Fruit fly (Drosophila melanogaster) whole organism, pupa: Measurements from ENCODE around the gene CG11504.
A peak's percentile ranks its signal among the peaks of the same experiment; 100 is the strongest.

Source experiments
- CG10348 ChIP-seq: fragments of 200-800 bp; sonication (Bioruptor generic); IDR thresholded peaks from 2 replicates; pipeline ENCODE4 v1.3.6; 2022; ENCODE audit warnings: missing biosample characterization, missing genetic modification characterization
- CG12605 ChIP-seq: fragments of 200-800 bp; sonication (Bioruptor generic); IDR thresholded peaks from 2 replicates; pipeline ENCODE4 v1.3.6; 2022; ENCODE audit warnings: missing biosample characterization, missing genetic modification characterization
- CG13204 ChIP-seq: fragments of 200-800 bp; sonication (Bioruptor generic); optimal IDR thresholded peaks from 2 replicates; lab custom pipeline; 2018; ENCODE audit warnings: missing biosample characterization, mild to moderate bottlenecking, missing genetic modification characterization, moderate library complexity
- CG14655 ChIP-seq: fragments of 200-800 bp; sonication (Bioruptor generic); optimal IDR thresholded peaks from 3 replicates; lab custom pipeline; 2017; ENCODE audit warnings: mild to moderate bottlenecking, missing biosample characterization, missing genetic modification reagents, missing genetic modification characterization
- CG15710 ChIP-seq: fragments of 200-800 bp; sonication (Bioruptor generic); optimal IDR thresholded peaks from 2 replicates; lab custom pipeline; 2018; ENCODE audit warnings: missing biosample characterization, mild to moderate bottlenecking, missing genetic modification characterization, moderate library complexity
- CG17806 ChIP-seq: fragments of 200-800 bp; sonication (Bioruptor generic); optimal IDR thresholded peaks from 2 replicates; lab custom pipeline; 2018; ENCODE audit warnings: missing biosample characterization, mild to moderate bottlenecking, missing genetic modification characterization, moderate library complexity
- CG32121 ChIP-seq: fragments of 200-800 bp; sonication (Bioruptor generic); IDR thresholded peaks from 2 replicates; pipeline ENCODE4 v1.3.6; 2022; ENCODE audit warnings: missing biosample characterization, missing genetic modification characterization
- CG34367 ChIP-seq: fragments of 200-800 bp; sonication (Bioruptor generic); optimal IDR thresholded peaks from 2 replicates; lab custom pipeline; 2018; ENCODE audit warnings: missing biosample characterization, mild to moderate bottlenecking, missing genetic modification characterization
- CG4496 ChIP-seq: fragments of 200-800 bp; sonication (Bioruptor generic); IDR thresholded peaks from 3 replicates; pipeline ENCODE4 v1.3.6; 2022; ENCODE audit warnings: missing biosample characterization, missing genetic modification characterization
- CG8159 ChIP-seq: fragments of 200-800 bp; sonication (Bioruptor generic); optimal IDR thresholded peaks from 3 replicates; lab custom pipeline; 2018; ENCODE audit warnings: missing biosample characterization, mild to moderate bottlenecking, missing genetic modification characterization, moderate library complexity
- CG8301 ChIP-seq: fragments of 200-800 bp; sonication (Bioruptor generic); optimal IDR thresholded peaks from 2 replicates; lab custom pipeline; 2018; ENCODE audit warnings: missing biosample characterization, mild to moderate bottlenecking, missing genetic modification characterization
- CG9948 ChIP-seq: fragments of 200-800 bp; sonication (Bioruptor generic); optimal IDR thresholded peaks from 2 replicates; lab custom pipeline; 2018; ENCODE audit warnings: missing biosample characterization, mild to moderate bottlenecking, missing genetic modification characterization, moderate library complexity
- D1 ChIP-seq: fragments of 200-800 bp; sonication (Bioruptor generic); optimal IDR thresholded peaks from 2 replicates; lab custom pipeline; 2018; ENCODE audit warnings: missing biosample characterization, mild to moderate bottlenecking, missing genetic modification characterization, moderate library complexity
- EcR ChIP-seq: fragments of 200-800 bp; sonication (Bioruptor generic); optimal IDR thresholded peaks from 3 replicates; lab custom pipeline; 2019; ENCODE audit warnings: missing biosample characterization, missing genetic modification characterization, mild to moderate bottlenecking, moderate library complexity, missing genetic modification reagents
- Ets98B ChIP-seq: fragments of 200-800 bp; sonication (Bioruptor generic); IDR thresholded peaks from 2 replicates; pipeline ENCODE4 v1.3.6; 2022; ENCODE audit warnings: missing biosample characterization, missing genetic modification characterization
- Pif1A ChIP-seq: fragments of 200-800 bp; sonication (Bioruptor generic); optimal IDR thresholded peaks from 3 replicates; lab custom pipeline; 2016; ENCODE audit warnings: missing biosample characterization, missing genetic modification characterization
- Pif1B ChIP-seq: fragments of 200-800 bp; sonication (Bioruptor generic); optimal IDR thresholded peaks from 3 replicates; lab custom pipeline; 2016; ENCODE audit warnings: missing biosample characterization, missing genetic modification characterization
- Snoo ChIP-seq: fragments of 200-800 bp; sonication (Bioruptor generic); optimal IDR thresholded peaks from 3 replicates; lab custom pipeline; 2017; ENCODE audit warnings: missing biosample characterization, mild to moderate bottlenecking, missing genetic modification characterization, inconsistent platforms
- fd96Ca ChIP-seq: fragments of 200-800 bp; sonication (Bioruptor generic); IDR thresholded peaks from 3 replicates; pipeline ENCODE4 v1.3.6; 2022; ENCODE audit warnings: missing biosample characterization, missing genetic modification characterization
- gl ChIP-seq: fragments of 200-800 bp; sonication (Bioruptor generic); optimal IDR thresholded peaks from 2 replicates; lab custom pipeline; 2018; ENCODE audit warnings: missing biosample characterization, mild to moderate bottlenecking, missing genetic modification characterization
- rn ChIP-seq: fragments of 200-800 bp; sonication (Bioruptor generic); IDR thresholded peaks from 2 replicates; pipeline ENCODE4 v1.3.6; 2022; ENCODE audit warnings: missing biosample characterization, missing genetic modification characterization

CG11504 gene

DNA sequence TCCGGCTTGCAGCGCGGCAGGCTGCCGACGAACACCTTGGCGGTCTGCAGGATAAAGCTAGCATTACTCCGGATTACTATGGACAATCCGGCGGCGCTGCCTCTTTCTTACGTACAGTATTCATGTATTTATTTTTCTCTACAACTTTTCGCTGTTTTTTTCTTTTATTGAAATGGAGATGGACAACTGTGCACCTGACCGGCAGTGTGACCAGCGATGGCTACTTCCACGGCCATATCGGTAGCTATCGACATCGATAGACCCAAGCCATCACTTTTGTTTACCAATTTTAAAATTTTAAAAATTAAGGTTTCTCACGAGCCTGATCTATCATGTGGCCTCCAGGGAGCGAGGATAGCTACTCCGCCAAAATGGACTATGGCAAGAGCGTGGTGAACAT, 2.7 kb upstream of the CG11504 start, which contains the start of the genes CG7903 and Sas-6:
Gene CG7903, minus strand, starts transcription at position 197 of the 400 bp plus-strand sequence.
Gene Sas-6, plus strand, starts transcription at position 323 of the 400 bp plus-strand sequence.
- no peak for TF ChIP-seq Snoo
- TF ChIP-seq CG8301 (tag; lab: Kevin White, UChicago), result no peak
- no peak for TF ChIP-seq CG34367
- no peak for TF ChIP-seq CG15710 (tag; lab: Kevin White, UChicago)
- peak; percentile 44; the same call in 1 of the 3 replicates for TF ChIP-seq CG4496 (GFP tag; lab: Robert Waterston, UW)
- TF ChIP-seq Pif1B (GFP tag; lab: Kevin White, UChicago), result no peak

DNA sequence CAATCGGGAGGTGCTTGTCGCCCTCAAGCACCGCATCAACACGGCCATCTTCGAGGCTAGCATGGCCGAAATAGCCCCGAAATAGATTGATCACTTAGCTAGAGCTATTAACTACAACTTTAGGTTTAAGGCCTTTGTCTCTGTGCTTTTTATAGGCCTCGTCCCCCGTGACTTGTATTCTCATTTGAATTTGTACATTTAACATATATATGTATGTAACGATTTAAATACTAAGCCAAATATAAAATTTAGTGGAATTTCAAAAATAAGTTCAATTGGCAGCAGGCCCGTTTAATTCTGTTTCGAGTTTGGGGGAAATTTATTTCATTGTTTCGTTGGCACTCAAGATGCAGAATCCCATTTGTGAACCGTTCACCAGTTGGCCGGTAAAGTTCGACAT, 1.8 kb downstream of the CG11504 start, which contains the start of gene CG34298:
Gene CG34298, plus strand, starts transcription at position 301 of the 400 bp plus-strand sequence.
- TF ChIP-seq CG4496 (GFP tag; lab: Robert Waterston, UW) (no peak), CG13204 (GFP tag; lab: Kevin White, UChicago) (no peak), Snoo (no peak), Pif1A (GFP tag; lab: Kevin White, UChicago) (no peak), CG32121 (no peak), fd96Ca (GFP tag; lab: Robert Waterston, UW) (no peak)

- TF ChIP-seq CG8301 (tag; lab: Kevin White, UChicago) (no peak), CG34367 (no peak), CG13204 (GFP tag; lab: Kevin White, UChicago) (no peak), CG4496 (GFP tag; lab: Robert Waterston, UW) (no peak), EcR (no peak)
- TF ChIP-seq, all 21 proteins: peak for 0
Observed at dm6 chr3R:30000286-30000685, 2.6 kb downstream of the CG11504 start, which contains the start of gene Tace. Tace (plus strand) TSS chr3R:30000530.

- no peak for TF ChIP-seq CG8301 (tag; lab: Kevin White, UChicago)
- no peak for TF ChIP-seq fd96Ca (GFP tag; lab: Robert Waterston, UW)
- TF ChIP-seq CG32121, result no peak
- TF ChIP-seq Snoo, result peak; percentile 14
- no peak for TF ChIP-seq D1 (tag; lab: Kevin White, UChicago)
Observed at dm6 chr3R:30004648-30005047, 6.9 kb downstream of the CG11504 start, which contains the start of the genes Nlp and Nph. Nlp (plus strand) TSS chr3R:30004785. Nph (minus strand) TSS chr3R:30004861.

dm6 chr3R:30005332-30005979, 7.8 kb downstream of the CG11504 start:
- TF ChIP-seq CG8159 (tag; lab: Kevin White, UChicago), result peak; percentile 44
- no peak for TF ChIP-seq CG13204 (GFP tag; lab: Kevin White, UChicago)
- peak; percentile 76 for TF ChIP-seq Ets98B (GFP tag; lab: Robert Waterston, UW)
- TF ChIP-seq CG12605 (GFP tag; lab: Robert Waterston, UW), result peak; percentile 82
- no peak for TF ChIP-seq CG10348 (GFP tag; lab: Robert Waterston, UW)
- no peak for TF ChIP-seq D1 (tag; lab: Kevin White, UChicago)
- TF ChIP-seq CG17806 (tag; lab: Kevin White, UChicago), result peak; percentile 42
- peak; percentile 86 for TF ChIP-seq gl (tag; lab: Kevin White, UChicago)
- TF ChIP-seq CG14655 (GFP tag; lab: Kevin White, UChicago), result peak; percentile 63
- TF ChIP-seq CG15710 (tag; lab: Kevin White, UChicago), result peak; percentile 45
- peak; percentile 39 for TF ChIP-seq CG8301 (tag; lab: Kevin White, UChicago)
- peak; percentile 34 for TF ChIP-seq CG34367
- TF ChIP-seq CG9948, result no peak
- TF ChIP-seq CG4496 (GFP tag; lab: Robert Waterston, UW), result peak; percentile 87
- peak; percentile 53 for TF ChIP-seq Pif1B (GFP tag; lab: Kevin White, UChicago)
- no peak for TF ChIP-seq CG32121
- no peak for TF ChIP-seq Pif1A (GFP tag; lab: Kevin White, UChicago)
- TF ChIP-seq Snoo, result no peak
- TF ChIP-seq rn, result no peak
- TF ChIP-seq fd96Ca (GFP tag; lab: Robert Waterston, UW), result peak; percentile 55; the same call in 1 of the 3 replicates
- TF ChIP-seq EcR, result peak; percentile 60

DNA sequence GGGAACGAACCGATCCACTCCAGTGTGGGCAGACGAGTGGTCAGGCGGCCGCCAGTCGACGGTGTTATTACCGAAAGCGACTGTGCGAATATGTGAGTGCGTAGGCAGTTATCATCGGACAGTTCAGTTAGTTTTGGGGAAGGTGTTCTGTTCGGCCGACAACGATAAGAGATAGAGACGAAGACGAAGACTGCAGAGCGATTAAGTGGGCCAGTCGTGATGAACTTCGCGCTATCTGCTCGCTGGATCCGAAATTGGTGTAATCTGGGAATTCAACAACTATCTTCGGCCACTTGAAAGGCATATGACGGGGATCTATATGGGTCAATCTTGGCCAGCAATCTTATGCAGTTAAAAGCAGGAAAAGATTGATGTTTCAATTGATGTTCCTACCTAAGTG, 11.5 kb downstream of the CG11504 start, which contains the start of gene CG7912:
Gene CG7912, minus strand, starts transcription at position 17 of the 400 bp plus-strand sequence.
- no peak for TF ChIP-seq EcR
- no peak for TF ChIP-seq CG17806 (tag; lab: Kevin White, UChicago)
- TF ChIP-seq CG13204 (GFP tag; lab: Kevin White, UChicago), result no peak
- no peak for TF ChIP-seq CG34367
- no peak for TF ChIP-seq Ets98B (GFP tag; lab: Robert Waterston, UW)
- no peak for TF ChIP-seq Pif1A (GFP tag; lab: Kevin White, UChicago)
- no peak for TF ChIP-seq CG32121
- no peak for TF ChIP-seq CG4496 (GFP tag; lab: Robert Waterston, UW)
- no peak for TF ChIP-seq CG8301 (tag; lab: Kevin White, UChicago)
- TF ChIP-seq gl (tag; lab: Kevin White, UChicago), result no peak
- no peak for TF ChIP-seq Snoo
- no peak for TF ChIP-seq Pif1B (GFP tag; lab: Kevin White, UChicago)
- no peak for TF ChIP-seq CG9948
- no peak for TF ChIP-seq CG10348 (GFP tag; lab: Robert Waterston, UW)
- TF ChIP-seq D1 (tag; lab: Kevin White, UChicago), result no peak
- TF ChIP-seq CG15710 (tag; lab: Kevin White, UChicago), result no peak
